Worm (Caenorhabditis elegans) whole organism, early embryonic: ENCODE measurements around the gene mak-1.

Experiments
- B0310.2 ChIP-seq: sonication (generic microtip); optimal IDR thresholded peaks from 2 replicates; lab custom pipeline; 2016; ENCODE audit warnings: mild to moderate bottlenecking, missing genetic modification characterization, missing compliant biosample characterization
- F13C5.2 ChIP-seq: sonication (generic microtip); optimal IDR thresholded peaks from 2 replicates; lab custom pipeline; 2017; ENCODE audit warnings: mild to moderate bottlenecking, missing genetic modification characterization, inconsistent platforms, missing compliant biosample characterization
- aly-1 ChIP-seq: sonication (generic microtip); optimal IDR thresholded peaks from 2 replicates; lab custom pipeline; 2016; ENCODE audit warnings: missing genetic modification characterization, missing compliant biosample characterization
- ama-1 ChIP-seq: fragments of 150-350 bp; optimal IDR thresholded peaks from 2 replicates; lab custom pipeline; 2014
- ceh-13 ChIP-seq: fragments of 200-800 bp; sonication (Bioruptor generic); optimal IDR thresholded peaks from 2 replicates; lab custom pipeline; 2018; ENCODE audit warnings: mild to moderate bottlenecking, missing genetic modification characterization, missing compliant biosample characterization
- ceh-36 ChIP-seq: sonication (generic microtip); optimal IDR thresholded peaks from 2 replicates; lab custom pipeline; 2016; ENCODE audit warnings: missing genetic modification characterization, inconsistent platforms, missing compliant biosample characterization
- ets-7 ChIP-seq: sonication (generic microtip); optimal IDR thresholded peaks from 2 replicates; lab custom pipeline; 2016; ENCODE audit warnings: missing genotype, missing genetic modification characterization, missing compliant biosample characterization
- flt-1 ChIP-seq: fragments of 200-800 bp; sonication (Bioruptor generic); IDR thresholded peaks from 2 replicates; pipeline ENCODE4 v1.3.6; 2022; ENCODE audit warnings: missing genetic modification characterization, missing compliant biosample characterization
- hmbx-1 ChIP-seq: sonication (generic microtip); optimal IDR thresholded peaks from 2 replicates; lab custom pipeline; 2016; ENCODE audit warnings: mild to moderate bottlenecking, missing genetic modification characterization, missing compliant biosample characterization
- hmg-4 ChIP-seq: fragments of 200-800 bp; sonication (Bioruptor generic); optimal IDR thresholded peaks from 2 replicates; lab custom pipeline; 2018; ENCODE audit warnings: mild to moderate bottlenecking, missing genetic modification characterization, missing compliant biosample characterization
- hnd-1 ChIP-seq: sonication (generic microtip); optimal IDR thresholded peaks from 2 replicates; lab custom pipeline; 2016; ENCODE audit warnings: missing genetic modification characterization, missing compliant biosample characterization
- pes-1 ChIP-seq: fragments of 200-800 bp; sonication (Bioruptor generic); IDR thresholded peaks from 2 replicates; pipeline ENCODE4 v1.3.6; 2022; ENCODE audit warnings: missing genetic modification reagents, missing genetic modification characterization, missing compliant biosample characterization
- scrt-1 ChIP-seq: fragments of 200-800 bp; sonication (Bioruptor generic); IDR thresholded peaks from 2 replicates; pipeline ENCODE4 v1.3.6; 2022; ENCODE audit warnings: missing genetic modification characterization, missing compliant biosample characterization
- sea-1 ChIP-seq: fragments of 200-800 bp; sonication (Bioruptor generic); conservative IDR thresholded peaks from 2 replicates; pipeline ENCODE4 v1.3.6; 2022; ENCODE audit warnings: missing genetic modification characterization, missing compliant biosample characterization
- tbx-11 ChIP-seq: fragments of 200-800 bp; sonication (Bioruptor generic); IDR thresholded peaks from 2 replicates; pipeline ENCODE4 v1.3.6; 2022; ENCODE audit warnings: missing genetic modification characterization, missing compliant biosample characterization
- tbx-37 ChIP-seq: fragments of 200-800 bp; sonication (Bioruptor generic); conservative IDR thresholded peaks from 2 replicates; pipeline ENCODE4 v1.3.6; 2022; ENCODE audit warnings: missing genetic modification reagents, missing genetic modification characterization, missing compliant biosample characterization
- tra-4 ChIP-seq: sonication (generic microtip); optimal IDR thresholded peaks from 2 replicates; lab custom pipeline; 2017; ENCODE audit warnings: missing genetic modification characterization, missing compliant biosample characterization

Gene mak-1

ce11 chrII:8707024-8707423 lies 36.8 kb upstream of the mak-1 start, which contains the start of gene cup-16:
cup-16 (plus strand) TSS chrII:8707155.
- TF ChIP-seq tbx-11 (GFP tag; lab: Robert Waterston, UW), result no peak
- no peak for TF ChIP-seq tbx-37 (GFP tag; lab: Robert Waterston, UW)
- TF ChIP-seq ceh-36 (tag; lab: Kevin White, UChicago), result no peak
- no peak for TF ChIP-seq flt-1
- TF ChIP-seq ama-1, result no peak
- TF ChIP-seq hmg-4 (GFP tag; lab: Kevin White, UChicago), result no peak
- TF ChIP-seq pes-1 (GFP tag; lab: Robert Waterston, UW), result no peak
- TF ChIP-seq F13C5.2 (tag; lab: Kevin White, UChicago), result no peak
- TF ChIP-seq ceh-13 (GFP tag; lab: Kevin White, UChicago), result no peak
- TF ChIP-seq hmbx-1 (tag; lab: Kevin White, UChicago), result no peak
- no peak for TF ChIP-seq hnd-1
- no peak for TF ChIP-seq scrt-1
- no peak for TF ChIP-seq aly-1 (tag; lab: Kevin White, UChicago)
- TF ChIP-seq tra-4 (tag; lab: Kevin White, UChicago), result no peak
- no peak for TF ChIP-seq ets-7 (tag; lab: Kevin White, UChicago)
- no peak for TF ChIP-seq sea-1 (GFP tag; lab: Robert Waterston, UW)
- TF ChIP-seq B0310.2 (tag; lab: Kevin White, UChicago), result no peak

ce11 chrII:8710317-8710716 lies 33.6 kb upstream of the mak-1 start, which contains the start of gene srg-15:
srg-15 (minus strand) TSS chrII:8710417.
- TF ChIP-seq hnd-1 (no peak), scrt-1 (no peak), flt-1 (no peak), ceh-36 (tag; lab: Kevin White, UChicago) (no peak), hmbx-1 (tag; lab: Kevin White, UChicago) (no peak), aly-1 (tag; lab: Kevin White, UChicago) (no peak), F13C5.2 (tag; lab: Kevin White, UChicago) (no peak), tra-4 (tag; lab: Kevin White, UChicago) (no peak), tbx-37 (GFP tag; lab: Robert Waterston, UW) (no peak), ama-1 (no peak), tbx-11 (GFP tag; lab: Robert Waterston, UW) (no peak), ceh-13 (GFP tag; lab: Kevin White, UChicago) (no peak), B0310.2 (tag; lab: Kevin White, UChicago) (no peak)

ce11 chrII:8714913-8715447 lies 28.9 kb upstream of the mak-1 start, which contains the start of the genes rab-21 and T01B7.13:
rab-21 (minus strand) TSS chrII:8715013.
T01B7.13 (plus strand) TSS chrII:8715397.
- TF ChIP-seq tbx-11 (GFP tag; lab: Robert Waterston, UW), result no peak
- no peak for TF ChIP-seq tbx-37 (GFP tag; lab: Robert Waterston, UW)
- no peak for TF ChIP-seq B0310.2 (tag; lab: Kevin White, UChicago)
- TF ChIP-seq hmbx-1 (tag; lab: Kevin White, UChicago), result no peak
- TF ChIP-seq ceh-13 (GFP tag; lab: Kevin White, UChicago), result no peak
- TF ChIP-seq hnd-1, result no peak
- TF ChIP-seq flt-1, result no peak
- TF ChIP-seq pes-1 (GFP tag; lab: Robert Waterston, UW), result no peak
- TF ChIP-seq ama-1, result no peak
- TF ChIP-seq aly-1 (tag; lab: Kevin White, UChicago), result no peak
- TF ChIP-seq ets-7 (tag; lab: Kevin White, UChicago), result no peak
- TF ChIP-seq sea-1 (GFP tag; lab: Robert Waterston, UW), result no peak

- 0 out of 2 replicates have a peak, but pooled peaks have one; percentile 29 for TF ChIP-seq sea-1 (GFP tag; lab: Robert Waterston, UW)
- peak; percentile 20 for TF ChIP-seq hmbx-1 (tag; lab: Kevin White, UChicago)
- peak; percentile 7 for TF ChIP-seq hnd-1
- TF ChIP-seq tbx-11 (GFP tag; lab: Robert Waterston, UW), result no peak
- TF ChIP-seq F13C5.2 (tag; lab: Kevin White, UChicago), result peak; percentile 46
Observed at ce11 chrII:8716231-8716878, 27.5 kb upstream of the mak-1 start, which contains the start of the genes cyn-11 and T01B7.5. cyn-11 (minus strand) TSS chrII:8716281. T01B7.5 (plus strand) TSS chrII:8716828.

- no peak for TF ChIP-seq ama-1
- TF ChIP-seq hmg-4 (GFP tag; lab: Kevin White, UChicago), result no peak
- no peak for TF ChIP-seq sea-1 (GFP tag; lab: Robert Waterston, UW)
- no peak for TF ChIP-seq pes-1 (GFP tag; lab: Robert Waterston, UW)
- no peak for TF ChIP-seq ceh-36 (tag; lab: Kevin White, UChicago)
Observed at ce11 chrII:8717579-8717978, 26.3 kb upstream of the mak-1 start.

ce11 chrII:8721955-8722524 lies 21.8 kb upstream of the mak-1 start, which contains the start of gene trcs-2:
trcs-2 (plus strand) TSS chrII:8722474.
- no peak for TF ChIP-seq tra-4 (tag; lab: Kevin White, UChicago)
- TF ChIP-seq ets-7 (tag; lab: Kevin White, UChicago), result no peak
- TF ChIP-seq ama-1, result no peak
- no peak for TF ChIP-seq tbx-37 (GFP tag; lab: Robert Waterston, UW)
- TF ChIP-seq hmg-4 (GFP tag; lab: Kevin White, UChicago), result no peak
- no peak for TF ChIP-seq B0310.2 (tag; lab: Kevin White, UChicago)
- TF ChIP-seq pes-1 (GFP tag; lab: Robert Waterston, UW), result no peak
- no peak for TF ChIP-seq hnd-1
- no peak for TF ChIP-seq F13C5.2 (tag; lab: Kevin White, UChicago)
- no peak for TF ChIP-seq tbx-11 (GFP tag; lab: Robert Waterston, UW)
- TF ChIP-seq aly-1 (tag; lab: Kevin White, UChicago), result no peak
- no peak for TF ChIP-seq sea-1 (GFP tag; lab: Robert Waterston, UW)

- TF ChIP-seq sea-1 (GFP tag; lab: Robert Waterston, UW), result no peak
- no peak for TF ChIP-seq B0310.2 (tag; lab: Kevin White, UChicago)
- no peak for TF ChIP-seq flt-1
- no peak for TF ChIP-seq tbx-37 (GFP tag; lab: Robert Waterston, UW)
- no peak for TF ChIP-seq ceh-13 (GFP tag; lab: Kevin White, UChicago)
- no peak for TF ChIP-seq tra-4 (tag; lab: Kevin White, UChicago)
- no peak for TF ChIP-seq ceh-36 (tag; lab: Kevin White, UChicago)
- no peak for TF ChIP-seq tbx-11 (GFP tag; lab: Robert Waterston, UW)
- no peak for TF ChIP-seq hmbx-1 (tag; lab: Kevin White, UChicago)
- no peak for TF ChIP-seq ets-7 (tag; lab: Kevin White, UChicago)
- no peak for TF ChIP-seq pes-1 (GFP tag; lab: Robert Waterston, UW)
- TF ChIP-seq hmg-4 (GFP tag; lab: Kevin White, UChicago), result no peak
- no peak for TF ChIP-seq scrt-1
- TF ChIP-seq F13C5.2 (tag; lab: Kevin White, UChicago), result no peak
- TF ChIP-seq hnd-1, result no peak
- no peak for TF ChIP-seq aly-1 (tag; lab: Kevin White, UChicago)
- no peak for TF ChIP-seq ama-1
Observed at ce11 chrII:8726700-8727099, 17.2 kb upstream of the mak-1 start, which contains the start of gene T01B7.9. T01B7.9 (minus strand) TSS chrII:8726800.
